Worm (Caenorhabditis elegans) whole organism, L4 larva: Measurements from ENCODE around the gene eri-12.

Experiments used
- F10B5.3 ChIP-seq: sonication (generic microtip); optimal IDR thresholded peaks from 2 replicates; lab custom pipeline; 2016; ENCODE audit warnings: mild to moderate bottlenecking, missing genetic modification characterization, missing compliant biosample characterization
- F44E2.7 ChIP-seq: fragments of 200-800 bp; sonication (Bioruptor generic); IDR thresholded peaks from 2 replicates; pipeline ENCODE4 v2.1.2; 2022; ENCODE audit warnings: missing genetic modification characterization, missing compliant biosample characterization
- F49E8.2 ChIP-seq: sonication (generic microtip); optimal IDR thresholded peaks from 2 replicates; lab custom pipeline; 2016; ENCODE audit warnings: missing compliant biosample characterization, mild to moderate bottlenecking, missing genetic modification characterization, borderline replicate concordance
- Y48G9A.11 ChIP-seq: fragments of 200-800 bp; sonication (Bioruptor generic); IDR thresholded peaks from 2 replicates; pipeline ENCODE4 v1.3.6; 2022; ENCODE audit warnings: missing genetic modification reagents, missing genetic modification characterization, missing compliant biosample characterization
- aha-1 ChIP-seq: fragments of 150-350 bp; peaks from one replicate; lab custom pipeline; 2014; ENCODE audit warnings: missing biosample characterization, missing genetic modification characterization
- ceh-32 ChIP-seq: sonication (generic microtip); optimal IDR thresholded peaks from 2 replicates; lab custom pipeline; 2016; ENCODE audit warnings: mild to moderate bottlenecking, missing genetic modification characterization, missing compliant biosample characterization; ENCODE audit not compliant: poor library complexity
- ceh-44 ChIP-seq: fragments of 200-800 bp; sonication (Bioruptor generic); IDR thresholded peaks from 2 replicates; pipeline ENCODE4 v1.3.6; 2022; ENCODE audit warnings: missing genetic modification reagents, missing genetic modification characterization, missing compliant biosample characterization
- ceh-62 ChIP-seq: sonication (generic microtip); optimal IDR thresholded peaks from 2 replicates; lab custom pipeline; 2017; ENCODE audit warnings: missing biosample characterization, missing genetic modification characterization
- ceh-82 ChIP-seq: sonication (generic microtip); optimal IDR thresholded peaks from 2 replicates; lab custom pipeline; 2017; ENCODE audit warnings: missing biosample characterization, missing genetic modification characterization
- ces-1 ChIP-seq: fragments of 150-350 bp; sonication (generic microtip); optimal IDR thresholded peaks from 4 replicates; lab custom pipeline; 2014; ENCODE audit warnings: missing biosample characterization, missing genetic modification reagents, missing genetic modification characterization
- daf-12 ChIP-seq: fragments of 150-350 bp; optimal IDR thresholded peaks from 2 replicates; lab custom pipeline; 2014; ENCODE audit warnings: missing biosample characterization, missing genetic modification reagents, missing genetic modification characterization
- daf-16 ChIP-seq, 3 experiments: sonication (generic microtip); optimal IDR thresholded peaks; 2 replicates each; lab custom pipeline; 2016 to 2017; ENCODE audit warnings: missing genetic modification characterization in 3 of 3, missing genetic modification reagents in 3 of 3, mild to moderate bottlenecking in 2 of 3, missing compliant biosample characterization in 2 of 3, missing biosample characterization in 1 of 3, moderate library complexity in 1 of 3
- daf-19 ChIP-seq: fragments of 200-800 bp; sonication (Bioruptor generic); conservative IDR thresholded peaks from 2 replicates; pipeline ENCODE4 v1.3.6; 2022; ENCODE audit warnings: missing genetic modification characterization, missing compliant biosample characterization
- dmd-6 ChIP-seq: fragments of 200-800 bp; sonication (Bioruptor generic); IDR thresholded peaks from 2 replicates; pipeline ENCODE4 v1.3.6; 2022; ENCODE audit warnings: missing genetic modification reagents, missing genetic modification characterization, missing compliant biosample characterization
- dpl-1 ChIP-seq: fragments of 150-350 bp; optimal IDR thresholded peaks from 2 replicates; lab custom pipeline; 2014; ENCODE audit warnings: missing biosample characterization, missing genetic modification reagents, missing genetic modification characterization
- duxl-1 ChIP-seq: sonication (generic microtip); optimal IDR thresholded peaks from 2 replicates; lab custom pipeline; 2016; ENCODE audit warnings: mild to moderate bottlenecking, missing genetic modification characterization, moderate library complexity, missing compliant biosample characterization; ENCODE audit not compliant: poor library complexity
- dve-1 ChIP-seq: sonication (generic microtip); optimal IDR thresholded peaks from 2 replicates; lab custom pipeline; 2017; ENCODE audit warnings: antibody characterized with exemption, mild to moderate bottlenecking, missing genetic modification characterization, missing compliant biosample characterization; ENCODE audit not compliant: insufficient read depth
- egl-43 ChIP-seq: fragments of 200-800 bp; sonication (Bioruptor generic); IDR thresholded peaks from 2 replicates; pipeline ENCODE4 v1.3.6; 2022; ENCODE audit warnings: missing genetic modification reagents, missing genetic modification characterization, missing compliant biosample characterization
- fos-1 ChIP-seq: fragments of 150-350 bp; optimal IDR thresholded peaks from 2 replicates; lab custom pipeline; 2014; ENCODE audit warnings: missing biosample characterization, missing genetic modification characterization
- hlh-11 ChIP-seq: fragments of 200-800 bp; sonication (Bioruptor generic); optimal IDR thresholded peaks from 2 replicates; lab custom pipeline; 2018; ENCODE audit warnings: mild to moderate bottlenecking, missing genetic modification characterization, missing compliant biosample characterization
- hlh-30 ChIP-seq: sonication (generic microtip); optimal IDR thresholded peaks from 2 replicates; lab custom pipeline; 2017; ENCODE audit warnings: antibody characterized with exemption, mild to moderate bottlenecking, missing genetic modification characterization, missing compliant biosample characterization; ENCODE audit not compliant: insufficient read depth
- hmg-1.1 ChIP-seq: fragments of 200-800 bp; sonication (Bioruptor generic); IDR thresholded peaks from 2 replicates; pipeline ENCODE4 v1.3.6; 2022; ENCODE audit warnings: missing genetic modification reagents, missing genetic modification characterization, missing compliant biosample characterization
- jun-1 ChIP-seq: fragments of 150-350 bp; optimal IDR thresholded peaks from 2 replicates; lab custom pipeline; 2014; ENCODE audit warnings: missing biosample characterization, missing genetic modification reagents, missing genetic modification characterization
- lin-1 ChIP-seq: fragments of 200-800 bp; sonication (Bioruptor generic); IDR thresholded peaks from 2 replicates; pipeline ENCODE4 v1.3.6; 2022; ENCODE audit warnings: missing genetic modification reagents, missing genetic modification characterization, missing compliant biosample characterization
- lin-29 ChIP-seq: fragments of 200-800 bp; sonication (Bioruptor generic); IDR thresholded peaks from 2 replicates; pipeline ENCODE4 v1.3.6; 2022; ENCODE audit warnings: missing genetic modification reagents, missing genetic modification characterization, missing compliant biosample characterization
- lin-38 ChIP-seq: fragments of 200-800 bp; sonication (Bioruptor generic); IDR thresholded peaks from 2 replicates; pipeline ENCODE4 v1.3.6; 2022; ENCODE audit warnings: missing genetic modification reagents, missing genetic modification characterization, missing compliant biosample characterization
- lsy-2 ChIP-seq, 2 experiments: fragments of 150-350 bp in 1 of 2; sonication (generic microtip) in 1 of 2; optimal IDR thresholded peaks; 2 replicates each; lab custom pipeline; 2014 to 2017; ENCODE audit warnings: missing biosample characterization in 2 of 2, missing genetic modification characterization in 2 of 2
- mep-1 ChIP-seq: fragments of 150-350 bp; sonication (generic microtip); optimal IDR thresholded peaks from 3 replicates; lab custom pipeline; 2014; ENCODE audit warnings: missing biosample characterization, missing genetic modification characterization
- mes-2 ChIP-seq: sonication (generic microtip); optimal IDR thresholded peaks from 2 replicates; lab custom pipeline; 2016; ENCODE audit warnings: missing genotype, mild to moderate bottlenecking, missing genetic modification characterization, missing compliant biosample characterization; ENCODE audit not compliant: poor library complexity, severe bottlenecking
- nhr-10 ChIP-seq: fragments of 150-350 bp; optimal IDR thresholded peaks from 2 replicates; lab custom pipeline; 2014; ENCODE audit warnings: missing biosample characterization, missing genetic modification characterization
- nhr-102 ChIP-seq: sonication (generic microtip); optimal IDR thresholded peaks from 2 replicates; lab custom pipeline; 2016; ENCODE audit warnings: mild to moderate bottlenecking, missing genetic modification characterization, moderate library complexity, missing compliant biosample characterization
- nhr-11 ChIP-seq: fragments of 150-350 bp; optimal IDR thresholded peaks from 2 replicates; lab custom pipeline; 2014; ENCODE audit warnings: missing biosample characterization, missing genetic modification characterization
- nhr-28 ChIP-seq: fragments of 150-350 bp; optimal IDR thresholded peaks from 2 replicates; lab custom pipeline; 2014; ENCODE audit warnings: missing biosample characterization, missing genetic modification characterization
- nhr-41 ChIP-seq: fragments of 200-800 bp; sonication (Bioruptor generic); IDR thresholded peaks from 2 replicates; pipeline ENCODE4 v1.3.6; 2022; ENCODE audit warnings: missing genetic modification reagents, missing genetic modification characterization, missing compliant biosample characterization
- nhr-6 ChIP-seq: fragments of 150-350 bp; optimal IDR thresholded peaks from 2 replicates; lab custom pipeline; 2014; ENCODE audit warnings: missing biosample characterization, missing genetic modification characterization
- nhr-77 ChIP-seq: fragments of 150-350 bp; optimal IDR thresholded peaks from 2 replicates; lab custom pipeline; 2014; ENCODE audit warnings: missing biosample characterization, missing genetic modification characterization
- pha-4 ChIP-seq, 2 experiments: fragments of 150-350 bp in 1 of 2; fragments of 200-800 bp in 1 of 2; sonication (Bioruptor generic) in 1 of 2; IDR thresholded peaks in 1 of 2; optimal IDR thresholded peaks in 1 of 2; 2 replicates each; pipeline versions ENCODE4 v1.3.6 to Lab custom; 2014 to 2022; ENCODE audit warnings: missing genetic modification characterization in 2 of 2, missing genetic modification reagents in 2 of 2, missing biosample characterization in 1 of 2, missing compliant biosample characterization in 1 of 2
- php-3 ChIP-seq: fragments of 200-800 bp; sonication (Bioruptor generic); IDR thresholded peaks from 2 replicates; pipeline ENCODE4 v1.3.6; 2022; ENCODE audit warnings: missing genetic modification reagents, missing genetic modification characterization, missing compliant biosample characterization
- pqm-1 ChIP-seq: sonication (generic microtip); optimal IDR thresholded peaks from 2 replicates; lab custom pipeline; 2017; ENCODE audit warnings: missing biosample characterization, missing genetic modification characterization
- rbr-2 ChIP-seq: sonication (generic microtip); optimal IDR thresholded peaks from 2 replicates; lab custom pipeline; 2016; ENCODE audit warnings: missing genotype, missing genetic modification characterization, missing compliant biosample characterization
- saeg-2 ChIP-seq: fragments of 200-800 bp; sonication (Bioruptor generic); IDR thresholded peaks from 2 replicates; pipeline ENCODE4 v1.3.6; 2022; ENCODE audit warnings: missing genetic modification reagents, missing genetic modification characterization, missing compliant biosample characterization
- sdz-12 ChIP-seq: fragments of 200-800 bp; sonication (Bioruptor generic); optimal IDR thresholded peaks from 2 replicates; lab custom pipeline; 2018; ENCODE audit warnings: mild to moderate bottlenecking, missing genetic modification characterization, missing compliant biosample characterization
- snpc-4 ChIP-seq: fragments of 150-350 bp; optimal IDR thresholded peaks from 2 replicates; lab custom pipeline; 2014; ENCODE audit warnings: missing biosample characterization, missing genetic modification characterization
- tag-97 ChIP-seq: fragments of 200-800 bp; sonication (Bioruptor generic); IDR thresholded peaks from 2 replicates; pipeline ENCODE4 v1.3.6; 2022; ENCODE audit warnings: missing genetic modification characterization, missing compliant biosample characterization
- unc-130 ChIP-seq: sonication (generic microtip); optimal IDR thresholded peaks from 2 replicates; lab custom pipeline; 2016; ENCODE audit warnings: missing genetic modification reagents, missing genetic modification characterization, missing compliant biosample characterization
- unc-62 ChIP-seq, 3 experiments: fragments of 150-350 bp in 1 of 3; sonication (generic microtip); optimal IDR thresholded peaks in 2 of 3; peaks in 1 of 3; 1 replicate in 1 of 3; 2 replicates in 2 of 3; lab custom pipeline; 2014 to 2017; ENCODE audit warnings: missing biosample characterization in 3 of 3, missing genetic modification characterization in 3 of 3, missing genetic modification reagents in 3 of 3, missing genotype in 1 of 3
- vab-7 ChIP-seq: fragments of 200-800 bp; sonication (Bioruptor generic); IDR thresholded peaks from 2 replicates; pipeline ENCODE4 v1.3.6; 2022; ENCODE audit warnings: missing genetic modification reagents, missing genetic modification characterization, missing compliant biosample characterization
- zip-11 ChIP-seq: fragments of 200-800 bp; sonication (Bioruptor generic); IDR thresholded peaks from 2 replicates; pipeline ENCODE4 v1.3.6; 2022; ENCODE audit warnings: missing genetic modification characterization, missing compliant biosample characterization

The eri-12 gene

ce11 chrIV:12120536-12120935 lies 36.1 kb upstream of the eri-12 start:
- TF ChIP-seq aha-1 (peak; percentile 79), F44E2.7 (GFP tag; lab: Robert Waterston, UW) (no peak)

ce11 chrIV:12121076-12121475 lies 35.6 kb upstream of the eri-12 start, which contains the start of the genes ddb-1 and M18.6:
TSS of gene ddb-1 (minus strand) at chrIV:12121165.
TSS of gene M18.6 (plus strand) at chrIV:12121310.
- TF ChIP-seq saeg-2 (GFP tag; lab: Robert Waterston, UW) (no peak), egl-43 (GFP tag; lab: Robert Waterston, UW) (no peak), unc-62 (GFP tag; optimal IDR thresholded peaks at IDR 0.05 in 1 of 2; lab: Kevin White, UChicago) (no peak), unc-62 (tag; optimal IDR thresholded peaks at IDR 0.05; lab: Kevin White, UChicago) (no peak), snpc-4 (tag; lab: Kevin White, UChicago) (no peak), dpl-1 (GFP tag; lab: Kevin White, UChicago) (peak; percentile 24), nhr-102 (tag; lab: Kevin White, UChicago) (no peak), ceh-62 (tag; lab: Kevin White, UChicago) (no peak), php-3 (GFP tag; lab: Robert Waterston, UW) (no peak), daf-12 (tag; lab: Kevin White, UChicago) (no peak), nhr-41 (GFP tag; lab: Robert Waterston, UW) (no peak), lin-29 (GFP tag; lab: Robert Waterston, UW) (no peak), daf-16 (GFP tag; optimal IDR thresholded peaks at IDR 0.05; lab: Kevin White, UChicago) (no peak), daf-16 (tag; optimal IDR thresholded peaks at IDR 0.05; lab: Kevin White, UChicago) (peak; percentile 41), unc-130 (GFP tag; lab: Kevin White, UChicago) (peak; percentile 70), nhr-77 (tag; lab: Kevin White, UChicago) (no peak), daf-19 (no peak), zip-11 (GFP tag; lab: Robert Waterston, UW) (no peak), aha-1 (no peak), F10B5.3 (no peak), nhr-10 (no peak), lin-1 (GFP tag; lab: Robert Waterston, UW) (no peak), dve-1 (tag; lab: Kevin White, UChicago) (peak; percentile 26), mep-1 (peak; percentile 22), pqm-1 (tag; lab: Kevin White, UChicago) (no peak), nhr-11 (tag; lab: Kevin White, UChicago) (no peak), hmg-1.1 (GFP tag; lab: Robert Waterston, UW) (0 out of 2 replicates have a peak, but pooled peaks have one; percentile 15), hlh-30 (tag; lab: Kevin White, UChicago) (peak; percentile 3), jun-1 (tag; lab: Kevin White, UChicago) (no peak), fos-1 (tag; lab: Kevin White, UChicago) (no peak), vab-7 (no peak), F49E8.2 (tag; lab: Kevin White, UChicago) (no peak), ces-1 (GFP tag; lab: Kevin White, UChicago) (no peak), sdz-12 (GFP tag; lab: Kevin White, UChicago) (no peak), Y48G9A.11 (GFP tag; lab: Robert Waterston, UW) (no peak), ceh-44 (GFP tag; lab: Robert Waterston, UW) (no peak), ceh-32 (no peak), mes-2 (peak; percentile 48), lin-38 (GFP tag; lab: Robert Waterston, UW) (peak; percentile 93), lsy-2 (tag; optimal IDR thresholded peaks at IDR 0.05; lab: Kevin White, UChicago) (peak in 1 of 2 experiments; percentile 56), ceh-82 (tag; lab: Kevin White, UChicago) (no peak), hlh-11 (tag; lab: Kevin White, UChicago) (no peak), rbr-2 (tag; lab: Kevin White, UChicago) (no peak), duxl-1 (no peak), tag-97 (GFP tag; lab: Robert Waterston, UW) (no peak), nhr-6 (peak; percentile 50), pha-4 (GFP tag; IDR thresholded peaks at IDR 0.05; lab: Robert Waterston, UW) (no peak), pha-4 (tag; optimal IDR thresholded peaks at IDR 0.05; lab: Kevin White, UChicago) (peak; percentile 19), nhr-28 (peak; percentile 25), dmd-6 (GFP tag; lab: Robert Waterston, UW) (no peak)
